Worm (Caenorhabditis elegans) whole organism, mixed stage, embryonic: ENCODE results near the gene vps-24.

Source experiments
- ces-1 ChIP-seq: fragments of 150-350 bp; optimal IDR thresholded peaks from 2 replicates; lab custom pipeline; 2014; ENCODE audit warnings: missing biosample characterization, missing genetic modification reagents, missing genetic modification characterization
- elt-1 ChIP-seq: sonication (generic microtip); optimal IDR thresholded peaks from 2 replicates; lab custom pipeline; 2017; ENCODE audit warnings: missing genetic modification characterization, mild to moderate bottlenecking, missing compliant biosample characterization, antibody characterized with exemption, moderate library complexity, borderline replicate concordance; ENCODE audit not compliant: insufficient read depth
- elt-3 ChIP-seq: fragments of 150-350 bp; optimal IDR thresholded peaks from 2 replicates; lab custom pipeline; 2014; ENCODE audit warnings: missing biosample characterization, missing genetic modification characterization
- lin-13 ChIP-seq: fragments of 150-350 bp; optimal IDR thresholded peaks from 2 replicates; lab custom pipeline; 2014; ENCODE audit warnings: missing biosample characterization, missing genetic modification characterization
- lin-32 ChIP-seq: fragments of 200-800 bp; sonication (Bioruptor generic); optimal IDR thresholded peaks from 2 replicates; lab custom pipeline; 2018; ENCODE audit warnings: mild to moderate bottlenecking, missing genetic modification characterization, missing compliant biosample characterization
- lsy-2 ChIP-seq: fragments of 150-350 bp; optimal IDR thresholded peaks from 2 replicates; lab custom pipeline; 2014; ENCODE audit warnings: missing biosample characterization, missing genetic modification characterization
- mep-1 ChIP-seq: fragments of 150-350 bp; optimal IDR thresholded peaks from 2 replicates; lab custom pipeline; 2017; ENCODE audit warnings: missing biosample characterization, missing genetic modification reagents, missing genetic modification characterization, inconsistent platforms
- nhr-12 ChIP-seq: fragments of 150-350 bp; optimal IDR thresholded peaks from 2 replicates; lab custom pipeline; 2014; ENCODE audit warnings: missing biosample characterization, missing genetic modification characterization
- nhr-76 ChIP-seq: sonication (generic microtip); optimal IDR thresholded peaks from 2 replicates; lab custom pipeline; 2017; ENCODE audit warnings: missing biosample characterization, missing genetic modification characterization
- pha-4 ChIP-seq: fragments of 150-350 bp; optimal IDR thresholded peaks from 2 replicates; lab custom pipeline; 2018; ENCODE audit warnings: missing biosample characterization, missing genetic modification reagents, missing genetic modification characterization
- snpc-4 ChIP-seq: fragments of 150-350 bp; optimal IDR thresholded peaks from 2 replicates; lab custom pipeline; 2014; ENCODE audit warnings: missing biosample characterization, missing genetic modification characterization
- unc-62 ChIP-seq: fragments of 150-350 bp; optimal IDR thresholded peaks from 2 replicates; lab custom pipeline; 2014; ENCODE audit warnings: missing biosample characterization, missing genetic modification reagents, missing genetic modification characterization
- zip-8 ChIP-seq: fragments of 150-350 bp; optimal IDR thresholded peaks from 2 replicates; lab custom pipeline; 2014; ENCODE audit warnings: missing biosample characterization, missing genetic modification characterization

- TF ChIP-seq ces-1 (GFP tag; lab: Kevin White, UChicago) (no peak), elt-1 (no peak), nhr-12 (no peak), lin-32 (no peak), snpc-4 (no peak), pha-4 (tag; lab: Kevin White, UChicago) (no peak), unc-62 (GFP tag; lab: Kevin White, UChicago) (no peak), zip-8 (no peak), lsy-2 (tag; lab: Kevin White, UChicago) (no peak), lin-13 (tag; lab: Kevin White, UChicago) (no peak), nhr-76 (tag; lab: Kevin White, UChicago) (no peak), mep-1 (tag; lab: Kevin White, UChicago) (no peak), elt-3 (no peak)
Observed at ce11 chrII:5003660-5004059, 9.9 kb downstream of the vps-24 start, which contains the start of gene F59A6.10.
